Fruit fly (Drosophila melanogaster): ENCODE data around the gene CG32813.

DNA sequence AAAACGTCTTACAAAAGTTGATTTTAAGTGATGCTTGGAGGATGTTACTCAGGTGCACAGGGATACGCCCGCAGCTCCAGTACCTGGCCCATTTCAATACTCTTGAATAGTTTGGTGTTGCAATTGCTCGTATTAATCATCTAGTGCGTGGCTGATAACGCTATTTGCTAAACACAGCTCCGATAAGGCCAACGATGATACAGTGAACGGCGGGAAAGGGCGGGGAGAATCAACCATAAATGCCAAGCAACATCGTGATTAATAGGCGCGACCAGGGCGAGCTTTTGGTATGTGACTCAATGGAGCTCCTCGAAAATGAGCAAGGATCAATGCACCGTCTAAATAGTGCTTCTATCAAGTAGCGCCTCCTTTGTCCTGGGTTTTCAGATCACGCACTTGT lies 33.9 kb upstream of the CG32813 start:
- no peak for TF ChIP-seq Met (GFP tag; optimal IDR thresholded peaks at IDR 0.05)
- TF ChIP-seq CG3919 (GFP tag; optimal IDR thresholded peaks at IDR 0.05): no peak
- no peak for TF ChIP-seq Hr4 (GFP tag; optimal IDR thresholded peaks at IDR 0.05)
- no peak for TF ChIP-seq Lpt (GFP tag; optimal IDR thresholded peaks at IDR 0.05)
- no peak for TF ChIP-seq CG1621 (tag; optimal IDR thresholded peaks at IDR 0.05)
- no peak for TF ChIP-seq dac (GFP tag; optimal IDR thresholded peaks at IDR 0.05)
- no peak for TF ChIP-seq CG31627 (GFP tag; optimal IDR thresholded peaks at IDR 0.05)
